Worm (Caenorhabditis elegans) whole organism, L2 larva: ENCODE results near the gene gakh-1.

Experiments used
- C34F6.9 ChIP-seq: fragments of 150-350 bp; optimal IDR thresholded peaks from 2 replicates; lab custom pipeline; 2014; ENCODE audit warnings: missing biosample characterization, missing genetic modification characterization
- F13H6.1 ChIP-seq: sonication (generic microtip); optimal IDR thresholded peaks from 2 replicates; lab custom pipeline; 2016; ENCODE audit warnings: missing genetic modification characterization, missing compliant biosample characterization
- R02D3.7 ChIP-seq: fragments of 150-350 bp; optimal IDR thresholded peaks from 2 replicates; lab custom pipeline; 2014; ENCODE audit warnings: missing biosample characterization, missing genetic modification characterization
- Y55F3AM.14 ChIP-seq: fragments of 200-800 bp; sonication (Bioruptor generic); optimal IDR thresholded peaks from 2 replicates; lab custom pipeline; 2018; ENCODE audit warnings: mild to moderate bottlenecking, missing genetic modification characterization, missing compliant biosample characterization
- ZK546.5 ChIP-seq: sonication (generic microtip); optimal IDR thresholded peaks from 2 replicates; lab custom pipeline; 2017; ENCODE audit warnings: missing biosample characterization, missing genetic modification characterization
- alr-1 ChIP-seq: fragments of 150-350 bp; optimal IDR thresholded peaks from 2 replicates; lab custom pipeline; 2014; ENCODE audit warnings: missing biosample characterization, missing genetic modification characterization
- aly-2 ChIP-seq: fragments of 150-350 bp; optimal IDR thresholded peaks from 2 replicates; lab custom pipeline; 2014; ENCODE audit warnings: missing biosample characterization, missing genetic modification characterization
- ama-1 ChIP-seq: fragments of 150-350 bp; optimal IDR thresholded peaks from 2 replicates; lab custom pipeline; 2018; ENCODE audit warnings: inconsistent platforms
- blmp-1 ChIP-seq: sonication (generic microtip); optimal IDR thresholded peaks from 2 replicates; lab custom pipeline; 2017; ENCODE audit warnings: missing genetic modification characterization, mild to moderate bottlenecking, missing compliant biosample characterization, antibody characterized with exemption, moderate library complexity; ENCODE audit not compliant: insufficient read depth
- ceh-16 ChIP-seq: fragments of 150-350 bp; optimal IDR thresholded peaks from 2 replicates; lab custom pipeline; 2014; ENCODE audit warnings: missing biosample characterization, missing genetic modification characterization
- ceh-82 ChIP-seq: fragments of 150-350 bp; optimal IDR thresholded peaks from 2 replicates; lab custom pipeline; 2014; ENCODE audit warnings: missing biosample characterization, missing genetic modification characterization
- crh-2 ChIP-seq: sonication (generic microtip); optimal IDR thresholded peaks from 2 replicates; lab custom pipeline; 2017; ENCODE audit warnings: missing biosample characterization, missing genetic modification characterization
- dmd-4 ChIP-seq: sonication (generic microtip); optimal IDR thresholded peaks from 2 replicates; lab custom pipeline; 2017; ENCODE audit warnings: missing biosample characterization, missing genetic modification characterization
- egl-27 ChIP-seq: sonication (generic microtip); optimal IDR thresholded peaks from 3 replicates; lab custom pipeline; 2017; ENCODE audit warnings: missing biosample characterization, missing genetic modification reagents, missing genetic modification characterization
- elt-1 ChIP-seq: fragments of 150-350 bp; optimal IDR thresholded peaks from 2 replicates; lab custom pipeline; 2014; ENCODE audit warnings: missing biosample characterization, missing genetic modification characterization
- elt-3 ChIP-seq: sonication (generic microtip); optimal IDR thresholded peaks from 2 replicates; lab custom pipeline; 2017; ENCODE audit warnings: missing biosample characterization, missing genetic modification characterization
- fos-1 ChIP-seq: fragments of 150-350 bp; optimal IDR thresholded peaks from 2 replicates; lab custom pipeline; 2014; ENCODE audit warnings: missing biosample characterization, missing genetic modification characterization
- gmeb-1 ChIP-seq: fragments of 150-350 bp; optimal IDR thresholded peaks from 2 replicates; lab custom pipeline; 2014; ENCODE audit warnings: missing biosample characterization, missing genetic modification characterization
- lin-11 ChIP-seq: fragments of 150-350 bp; sonication (generic microtip); optimal IDR thresholded peaks from 2 replicates; lab custom pipeline; 2014; ENCODE audit warnings: missing biosample characterization, missing genetic modification characterization, inconsistent platforms, mixed read lengths
- lin-13 ChIP-seq: fragments of 150-350 bp; optimal IDR thresholded peaks from 2 replicates; lab custom pipeline; 2014; ENCODE audit warnings: missing biosample characterization, missing genetic modification reagents, missing genetic modification characterization
- lin-39 ChIP-seq: fragments of 150-350 bp; optimal IDR thresholded peaks from 2 replicates; lab custom pipeline; 2014; ENCODE audit warnings: missing biosample characterization, missing genetic modification reagents, missing genetic modification characterization
- lsy-2 ChIP-seq, 2 experiments: fragments of 150-350 bp in 1 of 2; sonication (generic microtip) in 1 of 2; optimal IDR thresholded peaks; 2 replicates each; lab custom pipeline; 2014 to 2017; ENCODE audit warnings: missing biosample characterization in 2 of 2, missing genetic modification characterization in 2 of 2
- mab-5 ChIP-seq: fragments of 150-350 bp; optimal IDR thresholded peaks from 2 replicates; lab custom pipeline; 2014; ENCODE audit warnings: missing biosample characterization, missing genetic modification characterization
- mbf-1 ChIP-seq: sonication (generic microtip); optimal IDR thresholded peaks from 2 replicates; lab custom pipeline; 2017; ENCODE audit warnings: missing biosample characterization, missing genetic modification characterization
- mdl-1 ChIP-seq, 2 experiments: fragments of 150-350 bp in 1 of 2; sonication (generic microtip) in 1 of 2; optimal IDR thresholded peaks; 2 replicates each; lab custom pipeline; 2017; ENCODE audit warnings: missing biosample characterization in 2 of 2, missing genetic modification characterization in 2 of 2
- nhr-10 ChIP-seq: sonication (generic microtip); optimal IDR thresholded peaks from 2 replicates; lab custom pipeline; 2017; ENCODE audit warnings: missing biosample characterization, missing genetic modification characterization
- nhr-11 ChIP-seq: fragments of 150-350 bp; optimal IDR thresholded peaks from 2 replicates; lab custom pipeline; 2014; ENCODE audit warnings: missing biosample characterization, missing genetic modification characterization
- nhr-12 ChIP-seq: fragments of 150-350 bp; optimal IDR thresholded peaks from 2 replicates; lab custom pipeline; 2014; ENCODE audit warnings: missing biosample characterization, missing genetic modification characterization
- nhr-129 ChIP-seq: fragments of 150-350 bp; optimal IDR thresholded peaks from 2 replicates; lab custom pipeline; 2014; ENCODE audit warnings: missing biosample characterization, missing genetic modification characterization
- nhr-21 ChIP-seq: fragments of 150-350 bp; optimal IDR thresholded peaks from 2 replicates; lab custom pipeline; 2014; ENCODE audit warnings: missing biosample characterization, missing genetic modification characterization
- nhr-23 ChIP-seq: fragments of 150-350 bp; optimal IDR thresholded peaks from 2 replicates; lab custom pipeline; 2014; ENCODE audit warnings: missing biosample characterization, missing genetic modification reagents, missing genetic modification characterization
- nhr-237 ChIP-seq: fragments of 150-350 bp; optimal IDR thresholded peaks from 2 replicates; lab custom pipeline; 2014; ENCODE audit warnings: missing biosample characterization, missing genetic modification characterization
- nhr-25 ChIP-seq: fragments of 150-350 bp; sonication (generic microtip); optimal IDR thresholded peaks from 3 replicates; lab custom pipeline; 2014; ENCODE audit warnings: missing biosample characterization, missing genetic modification characterization
- nhr-6 ChIP-seq: fragments of 150-350 bp; optimal IDR thresholded peaks from 2 replicates; lab custom pipeline; 2014; ENCODE audit warnings: missing biosample characterization, missing genetic modification characterization
- nhr-77 ChIP-seq: fragments of 150-350 bp; optimal IDR thresholded peaks from 2 replicates; lab custom pipeline; 2014; ENCODE audit warnings: missing biosample characterization, missing genetic modification characterization
- peb-1 ChIP-seq: fragments of 150-350 bp; optimal IDR thresholded peaks from 2 replicates; lab custom pipeline; 2014; ENCODE audit warnings: missing biosample characterization, missing genetic modification characterization
- sem-4 ChIP-seq: fragments of 150-350 bp; optimal IDR thresholded peaks from 2 replicates; lab custom pipeline; 2014; ENCODE audit warnings: missing biosample characterization, missing genetic modification reagents, missing genetic modification characterization
- skn-1 ChIP-seq: sonication (generic microtip); optimal IDR thresholded peaks from 2 replicates; lab custom pipeline; 2017; ENCODE audit warnings: missing biosample characterization, missing genetic modification characterization
- sma-3 ChIP-seq: sonication (generic microtip); optimal IDR thresholded peaks from 2 replicates; lab custom pipeline; 2016; ENCODE audit warnings: missing genetic modification reagents, missing genetic modification characterization, missing compliant biosample characterization
- sma-9 ChIP-seq, 2 experiments: fragments of 150-350 bp in 1 of 2; sonication (generic microtip) in 1 of 2; optimal IDR thresholded peaks; 2 replicates each; lab custom pipeline; 2014 to 2016; ENCODE audit warnings: missing genetic modification characterization in 2 of 2, mild to moderate bottlenecking in 1 of 2, missing biosample characterization in 1 of 2, missing compliant biosample characterization in 1 of 2, missing genetic modification reagents in 1 of 2, moderate library complexity in 1 of 2
- snpc-4 ChIP-seq: fragments of 150-350 bp; optimal IDR thresholded peaks from 2 replicates; lab custom pipeline; 2014; ENCODE audit warnings: missing biosample characterization, missing genetic modification characterization
- unc-39 ChIP-seq: fragments of 150-350 bp; optimal IDR thresholded peaks from 2 replicates; lab custom pipeline; 2014; ENCODE audit warnings: missing biosample characterization, missing genetic modification characterization
- unc-55 ChIP-seq: fragments of 150-350 bp; sonication (generic microtip); optimal IDR thresholded peaks from 3 replicates; lab custom pipeline; 2014; ENCODE audit warnings: missing biosample characterization, missing genetic modification reagents, missing genetic modification characterization
- unc-62 ChIP-seq: fragments of 150-350 bp; optimal IDR thresholded peaks from 2 replicates; lab custom pipeline; 2014; ENCODE audit warnings: missing biosample characterization, missing genetic modification reagents, missing genetic modification characterization
- zag-1 ChIP-seq: fragments of 150-350 bp; optimal IDR thresholded peaks from 2 replicates; lab custom pipeline; 2014; ENCODE audit warnings: missing biosample characterization, missing genetic modification characterization
- ztf-1 ChIP-seq: fragments of 200-800 bp; sonication (Bioruptor generic); conservative IDR thresholded peaks from 2 replicates; pipeline ENCODE4 v1.3.6; 2022; ENCODE audit warnings: missing genetic modification characterization, missing compliant biosample characterization
- ztf-11 ChIP-seq: sonication (generic microtip); optimal IDR thresholded peaks from 2 replicates; lab custom pipeline; 2017; ENCODE audit warnings: missing biosample characterization, missing genetic modification characterization
- ztf-4 ChIP-seq: fragments of 150-350 bp; optimal IDR thresholded peaks from 2 replicates; lab custom pipeline; 2014; ENCODE audit warnings: missing biosample characterization, missing genetic modification characterization

Gene gakh-1

DNA sequence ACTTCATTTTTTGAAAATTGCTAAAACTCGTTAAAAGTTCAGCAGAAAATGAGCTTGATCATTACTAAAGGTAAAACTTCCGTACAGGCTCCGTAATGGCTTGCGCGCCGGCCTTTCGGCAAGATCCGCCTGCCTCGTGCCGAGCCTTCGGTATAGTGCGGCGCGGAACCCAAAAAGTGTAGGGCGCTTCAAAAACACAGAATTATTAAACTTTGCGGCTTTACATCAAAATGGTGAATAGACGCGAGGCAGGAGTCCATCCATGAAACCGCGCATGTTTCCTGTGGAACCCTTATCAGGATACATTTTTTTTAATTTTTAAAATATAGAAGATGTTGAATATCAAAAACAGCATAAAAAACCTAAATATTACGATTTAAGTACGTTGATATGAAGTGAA, 29.2 kb upstream of the gakh-1 start:
- peak; percentile 38 for TF ChIP-seq snpc-4 (tag; lab: Kevin White, UChicago)
- TF ChIP-seq elt-3: no peak

DNA sequence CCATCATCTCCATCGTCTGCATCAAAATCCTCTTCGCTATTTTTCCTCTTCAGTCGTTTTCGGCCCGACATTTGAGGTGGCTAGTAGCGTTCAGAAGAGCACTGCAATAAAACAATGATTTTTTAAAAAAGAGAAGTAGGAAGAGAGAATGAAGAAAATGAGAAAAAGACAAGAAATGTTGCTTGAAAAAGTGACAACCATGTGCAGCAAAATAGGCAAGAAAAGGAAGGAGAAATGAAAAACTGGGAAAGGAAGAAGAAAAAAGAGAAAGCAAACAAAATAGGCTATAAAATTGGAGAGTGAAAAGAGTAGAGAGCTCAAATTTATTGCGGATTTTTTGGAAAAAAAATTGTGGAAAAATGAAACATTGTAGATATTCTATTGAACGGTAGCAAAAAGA, 19.0 kb upstream of the gakh-1 start, which contains the start of gene tag-294:
Gene tag-294 (minus strand): TSS at position 101 of the 400 bp plus-strand sequence.
- TF ChIP-seq F13H6.1 (tag; lab: Kevin White, UChicago) (no peak), unc-55 (GFP tag; lab: Kevin White, UChicago) (peak; percentile 73), nhr-12 (tag; lab: Kevin White, UChicago) (no peak)

- TF ChIP-seq nhr-25 (tag; lab: Kevin White, UChicago) (peak; percentile 5), Y55F3AM.14 (GFP tag; lab: Kevin White, UChicago) (no peak), sma-9 (GFP tag; optimal IDR thresholded peaks at IDR 0.05; lab: Kevin White, UChicago) (no peak), sma-9 (tag; optimal IDR thresholded peaks at IDR 0.05; lab: Kevin White, UChicago) (no peak), nhr-129 (tag; lab: Kevin White, UChicago) (peak; percentile 91), elt-3 (no peak), ztf-4 (tag; lab: Kevin White, UChicago) (no peak), ztf-11 (tag; lab: Kevin White, UChicago) (no peak), dmd-4 (tag; lab: Kevin White, UChicago) (no peak), snpc-4 (tag; lab: Kevin White, UChicago) (no peak), unc-39 (no peak), nhr-6 (tag; lab: Kevin White, UChicago) (no peak), fos-1 (tag; lab: Kevin White, UChicago) (peak; percentile 57), zag-1 (peak; percentile 29), nhr-237 (no peak), peb-1 (no peak), nhr-10 (tag; lab: Kevin White, UChicago) (no peak), nhr-77 (tag; lab: Kevin White, UChicago) (no peak), nhr-23 (no peak), nhr-21 (tag; lab: Kevin White, UChicago) (no peak), C34F6.9 (tag; lab: Kevin White, UChicago) (peak; percentile 58), egl-27 (tag; lab: Kevin White, UChicago) (no peak), ceh-16 (tag; lab: Kevin White, UChicago) (no peak), ZK546.5 (no peak), ztf-1 (GFP tag; lab: Robert Waterston, UW) (no peak), nhr-12 (tag; lab: Kevin White, UChicago) (no peak), sma-3 (GFP tag; lab: Kevin White, UChicago) (no peak), crh-2 (tag; lab: Kevin White, UChicago) (peak; percentile 58), mdl-1 (tag; optimal IDR thresholded peaks at IDR 0.05; lab: Kevin White, UChicago) (no peak), sem-4 (tag; lab: Kevin White, UChicago) (no peak), lin-11 (tag; lab: Kevin White, UChicago) (peak; percentile 70), R02D3.7 (tag; lab: Kevin White, UChicago) (no peak), lsy-2 (tag; optimal IDR thresholded peaks at IDR 0.05; lab: Kevin White, UChicago) (peak in 1 of 2 experiments; percentile 60), blmp-1 (tag; lab: Kevin White, UChicago) (peak; percentile 2), alr-1 (tag; lab: Kevin White, UChicago) (no peak), unc-55 (GFP tag; lab: Kevin White, UChicago) (peak; percentile 14), unc-62 (no peak), ama-1 (lab: Kevin White, UChicago) (no peak), gmeb-1 (no peak), lin-39 (tag; lab: Kevin White, UChicago) (no peak), mbf-1 (tag; lab: Kevin White, UChicago) (no peak), ceh-82 (tag; lab: Kevin White, UChicago) (no peak), skn-1 (tag; lab: Kevin White, UChicago) (no peak), aly-2 (tag; lab: Kevin White, UChicago) (no peak), lin-13 (GFP tag; lab: Kevin White, UChicago) (no peak), F13H6.1 (tag; lab: Kevin White, UChicago) (peak; percentile 73), nhr-11 (tag; lab: Kevin White, UChicago) (no peak), mab-5 (tag; lab: Kevin White, UChicago) (peak; percentile 37), elt-1 (tag; lab: Kevin White, UChicago) (no peak)
Observed at ce11 chrX:5763904-5764303, 18.4 kb upstream of the gakh-1 start.
